Fruit fly (Drosophila melanogaster): Measurements from ENCODE around the gene AIF.
A peak's percentile ranks its signal among the peaks of the same experiment; 100 is the strongest.

The AIF gene

DNA sequence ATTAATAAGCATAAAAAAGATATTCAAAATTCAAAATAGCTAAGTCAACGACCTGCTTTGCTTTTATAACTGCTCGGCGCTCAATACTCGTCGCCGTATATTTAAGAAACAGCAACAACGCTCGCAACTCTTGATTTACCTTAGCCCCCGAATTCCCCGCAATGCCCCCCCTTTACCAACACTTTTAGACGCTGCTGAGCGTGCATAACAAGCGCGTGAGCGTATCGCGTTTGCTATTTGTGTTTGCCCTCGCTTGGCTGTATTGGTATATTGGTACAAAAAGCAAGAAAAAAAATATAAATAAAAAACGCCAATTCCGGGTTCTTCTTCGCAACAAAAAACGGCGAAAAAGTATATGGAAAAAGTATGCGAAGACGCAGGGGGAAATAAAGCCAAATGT lies 14.3 kb downstream of the AIF start (continued):
- TF ChIP-seq CG1792 (GFP tag; optimal IDR thresholded peaks at IDR 0.05), result no peak
- TF ChIP-seq B-H1 (GFP tag; IDR thresholded peaks at IDR 0.05), result no peak
- no peak for TF ChIP-seq Six4 (GFP tag; optimal IDR thresholded peaks at IDR 0.05)
- no peak for TF ChIP-seq HLH3B (GFP tag; IDR thresholded peaks at IDR 0.05)
- TF ChIP-seq CG6272 (GFP tag; IDR thresholded peaks at IDR 0.05), result no peak
- TF ChIP-seq usp (GFP tag; optimal IDR thresholded peaks at IDR 0.05), result no peak
- no peak for TF ChIP-seq Mad (GFP tag; optimal IDR thresholded peaks at IDR 0.05)
- no peak for TF ChIP-seq Dip2 (GFP tag; IDR thresholded peaks at IDR 0.05)
- no peak for TF ChIP-seq dan (GFP tag; IDR thresholded peaks at IDR 0.05)
- no peak for TF ChIP-seq CG14667 (GFP tag; IDR thresholded peaks at IDR 0.05)
- TF ChIP-seq ems (GFP tag; optimal IDR thresholded peaks at IDR 0.05), result no peak
- peak; percentile 89 for TF ChIP-seq cwo (GFP tag; optimal IDR thresholded peaks at IDR 0.05)
- TF ChIP-seq sr (GFP tag; IDR thresholded peaks at IDR 0.05), result peak; percentile 71; the same call in 2 of the 3 replicates
- no peak for TF ChIP-seq Hr78 (GFP tag; optimal IDR thresholded peaks at IDR 0.05)
- TF ChIP-seq CG10543 (GFP tag; optimal IDR thresholded peaks at IDR 0.05), result peak; percentile 83
- no peak for TF ChIP-seq row (GFP tag; IDR thresholded peaks at IDR 0.05)
- peak; percentile 4 for TF ChIP-seq CG13624 (GFP tag; optimal IDR thresholded peaks at IDR 0.05)
- TF ChIP-seq sisA (GFP tag; IDR thresholded peaks at IDR 0.05), result no peak
- peak; percentile 15 for TF ChIP-seq caup (GFP tag; optimal IDR thresholded peaks at IDR 0.05; ENCODE audit: severe bottlenecking)
- TF ChIP-seq fru (optimal IDR thresholded peaks at IDR 0.05), result no peak
- no peak for TF ChIP-seq CG17912 (GFP tag; optimal IDR thresholded peaks at IDR 0.05)
- TF ChIP-seq pb (GFP tag; optimal IDR thresholded peaks at IDR 0.05), result no peak
- no peak for TF ChIP-seq CG3726 (GFP tag; IDR thresholded peaks at IDR 0.05)
- no peak for TF ChIP-seq jigr1 (GFP tag; IDR thresholded peaks at IDR 0.05)
- TF ChIP-seq insv (GFP tag; optimal IDR thresholded peaks at IDR 0.05), result no peak
- no peak for TF ChIP-seq CG15601 (tag; optimal IDR thresholded peaks at IDR 0.05)
- TF ChIP-seq Scr (GFP tag; IDR thresholded peaks at IDR 0.05; ENCODE audit: partially characterized antibody), result no peak
- peak; percentile 1 for TF ChIP-seq CG8924 (tag; optimal IDR thresholded peaks at IDR 0.05)
- peak; percentile 21; the same call in 1 of the 2 replicates for TF ChIP-seq Bgb (GFP tag; IDR thresholded peaks at IDR 0.05; ENCODE audit: partially characterized antibody)
- TF ChIP-seq CG32767 (GFP tag; IDR thresholded peaks at IDR 0.05), result no peak
- TF ChIP-seq CHES-1-like (GFP tag; optimal IDR thresholded peaks at IDR 0.05), result no peak
- TF ChIP-seq CG17328 (GFP tag; IDR thresholded peaks at IDR 0.05), result no peak
- TF ChIP-seq E2f2 (GFP tag; IDR thresholded peaks at IDR 0.05), result no peak
- no peak for TF ChIP-seq CG4707 (GFP tag; optimal IDR thresholded peaks at IDR 0.05)
- TF ChIP-seq Rx (GFP tag; IDR thresholded peaks at IDR 0.05), result no peak
- no peak for TF ChIP-seq CG1529 (GFP tag; optimal IDR thresholded peaks at IDR 0.05)
- TF ChIP-seq CG8089 (GFP tag; optimal IDR thresholded peaks at IDR 0.05), result no peak
- TF ChIP-seq luna (GFP tag; optimal IDR thresholded peaks at IDR 0.05), result no peak
- TF ChIP-seq sc (optimal IDR thresholded peaks at IDR 0.05), result no peak
- TF ChIP-seq sc (GFP tag; optimal IDR thresholded peaks at IDR 0.05), result no peak
- TF ChIP-seq CoRest (tag; optimal IDR thresholded peaks at IDR 0.05), result no peak
- no peak for TF ChIP-seq Ravus (GFP tag; IDR thresholded peaks at IDR 0.05)
- no peak for TF ChIP-seq wdn (GFP tag; IDR thresholded peaks at IDR 0.05)
- TF ChIP-seq Hr51 (GFP tag; optimal IDR thresholded peaks at IDR 0.05), result no peak
- no peak for TF ChIP-seq crc (GFP tag; optimal IDR thresholded peaks at IDR 0.05)
- no peak for TF ChIP-seq Xbp1 (GFP tag; optimal IDR thresholded peaks at IDR 0.05)
- TF ChIP-seq CG9932 (GFP tag; IDR thresholded peaks at IDR 0.05), result no peak
- TF ChIP-seq CG4854 (GFP tag; optimal IDR thresholded peaks at IDR 0.05), result no peak
- no peak for TF ChIP-seq CG17568 (GFP tag; optimal IDR thresholded peaks at IDR 0.05)
- TF ChIP-seq Atf6 (GFP tag; IDR thresholded peaks at IDR 0.05), result no peak
- TF ChIP-seq CG15514 (GFP tag; optimal IDR thresholded peaks at IDR 0.05), result peak; percentile 21
- no peak for TF ChIP-seq ato (GFP tag; IDR thresholded peaks at IDR 0.05; ENCODE audit: partially characterized antibody)
- TF ChIP-seq CG3407 (GFP tag; optimal IDR thresholded peaks at IDR 0.05), result no peak
